Worm (Caenorhabditis elegans): ENCODE measurements around the gene clec-122.
"Not testable (repeated sequence)": the region's sequence is repeated elsewhere in the genome, so short reads cannot be mapped to it uniquely, and the experiment has no call there.

Gene clec-122

DNA sequence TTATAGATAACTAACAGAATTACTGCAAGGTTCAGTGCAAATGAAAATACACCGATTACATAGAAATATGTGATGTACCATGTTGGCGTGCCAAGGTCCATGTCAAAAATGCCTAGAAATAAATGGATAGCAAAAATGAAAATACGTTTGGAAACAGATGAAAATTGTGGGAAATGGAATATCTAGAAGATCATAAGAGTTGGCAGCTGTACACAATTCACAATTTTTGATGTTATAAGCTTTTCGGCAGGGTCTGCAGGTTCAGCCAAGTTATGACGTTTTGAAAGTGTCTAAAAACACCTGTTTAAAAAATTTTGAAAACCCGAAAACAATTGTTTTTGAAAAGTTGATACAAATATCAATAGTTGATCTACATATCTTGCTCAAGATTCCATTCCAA, 38.7 kb downstream of the clec-122 start, which contains the start of gene sri-43:
sri-43 (minus strand) TSS at position 101 of the 400 bp plus-strand sequence.
- not testable (repeated sequence) for TF ChIP-seq ZK546.5, jun-1, R02D3.7 (tag; optimal IDR thresholded peaks at IDR 0.05)

DNA sequence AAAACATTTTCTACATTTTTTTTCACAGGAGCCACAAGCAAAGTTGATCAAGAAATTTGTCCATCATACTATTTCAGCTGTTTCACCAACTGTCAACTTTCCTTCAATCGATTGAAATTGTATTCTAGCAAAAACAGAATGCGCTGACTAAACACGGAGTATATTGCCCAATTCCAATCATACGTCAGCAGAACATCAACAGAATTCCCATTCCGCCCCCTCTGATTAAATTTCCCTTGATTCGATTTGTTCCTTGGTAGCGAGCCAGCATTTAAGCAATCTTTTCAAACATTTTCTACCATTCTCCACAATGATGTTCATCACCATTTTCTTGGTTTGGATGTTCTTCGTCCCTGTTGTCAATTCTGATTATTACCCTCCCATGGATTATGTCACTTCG, 40.0 kb downstream of the clec-122 start, which contains the start of gene T10D4.15:
T10D4.15 (plus strand) TSS at position 301 of the 400 bp plus-strand sequence.
- TF ChIP-seq unc-62 (GFP tag; optimal IDR thresholded peaks at IDR 0.05) (no peak), nhr-23 (tag; optimal IDR thresholded peaks at IDR 0.05) (no peak), pha-4 (tag; optimal IDR thresholded peaks at IDR 0.05) (no peak), ceh-28 (tag; optimal IDR thresholded peaks at IDR 0.05) (no peak), fkh-2 (tag; optimal IDR thresholded peaks at IDR 0.05) (no peak), egl-5 (tag; optimal IDR thresholded peaks at IDR 0.05) (no peak), sea-2 (GFP tag; optimal IDR thresholded peaks at IDR 0.05) (no peak), fos-1 (tag; optimal IDR thresholded peaks at IDR 0.05) (no peak), R02D3.7 (tag; optimal IDR thresholded peaks at IDR 0.05) (no peak)

DNA sequence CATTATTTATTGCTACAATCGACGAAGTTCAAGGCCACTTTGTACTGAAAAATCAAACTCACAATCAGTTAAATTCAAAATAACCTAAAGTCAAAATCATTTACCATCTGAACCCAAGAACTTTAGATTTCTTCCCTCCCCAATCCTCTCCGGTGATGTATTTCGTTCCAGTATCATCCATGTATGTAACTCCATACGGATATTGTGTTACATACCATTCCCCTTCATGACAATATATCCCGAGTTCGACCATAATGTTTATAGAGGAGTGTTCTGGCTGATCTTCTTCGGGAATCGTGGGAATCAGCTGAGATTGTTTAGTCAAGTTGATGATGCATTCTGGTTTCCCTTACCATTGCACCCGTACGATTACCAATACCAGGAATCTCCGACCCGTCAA, 42.5 kb downstream of the clec-122 start:
- TF ChIP-seq lin-39 (tag; optimal IDR thresholded peaks at IDR 0.05) (no peak), ZK546.5 (tag; optimal IDR thresholded peaks at IDR 0.05) (no peak), fkh-10 (GFP tag; optimal IDR thresholded peaks at IDR 0.05) (no peak), ceh-9 (tag; optimal IDR thresholded peaks at IDR 0.05) (no peak), mml-1 (tag; optimal IDR thresholded peaks at IDR 0.05) (no peak), hmg-11 (tag; optimal IDR thresholded peaks at IDR 0.05) (no peak), eor-1 (tag; optimal IDR thresholded peaks at IDR 0.05) (no peak), lin-15B (tag; optimal IDR thresholded peaks at IDR 0.05) (no peak), nfya-1 (tag; optimal IDR thresholded peaks at IDR 0.05; ENCODE audit: insufficient read depth) (no peak), fos-1 (tag; optimal IDR thresholded peaks at IDR 0.05) (no peak), ceh-16 (tag; optimal IDR thresholded peaks at IDR 0.05) (no peak), ztf-4 (tag; optimal IDR thresholded peaks at IDR 0.05) (no peak), daf-12 (tag; optimal IDR thresholded peaks at IDR 0.05) (no peak), nhr-11 (tag; optimal IDR thresholded peaks at IDR 0.05) (no peak), elt-1 (tag; optimal IDR thresholded peaks at IDR 0.05) (no peak)

DNA sequence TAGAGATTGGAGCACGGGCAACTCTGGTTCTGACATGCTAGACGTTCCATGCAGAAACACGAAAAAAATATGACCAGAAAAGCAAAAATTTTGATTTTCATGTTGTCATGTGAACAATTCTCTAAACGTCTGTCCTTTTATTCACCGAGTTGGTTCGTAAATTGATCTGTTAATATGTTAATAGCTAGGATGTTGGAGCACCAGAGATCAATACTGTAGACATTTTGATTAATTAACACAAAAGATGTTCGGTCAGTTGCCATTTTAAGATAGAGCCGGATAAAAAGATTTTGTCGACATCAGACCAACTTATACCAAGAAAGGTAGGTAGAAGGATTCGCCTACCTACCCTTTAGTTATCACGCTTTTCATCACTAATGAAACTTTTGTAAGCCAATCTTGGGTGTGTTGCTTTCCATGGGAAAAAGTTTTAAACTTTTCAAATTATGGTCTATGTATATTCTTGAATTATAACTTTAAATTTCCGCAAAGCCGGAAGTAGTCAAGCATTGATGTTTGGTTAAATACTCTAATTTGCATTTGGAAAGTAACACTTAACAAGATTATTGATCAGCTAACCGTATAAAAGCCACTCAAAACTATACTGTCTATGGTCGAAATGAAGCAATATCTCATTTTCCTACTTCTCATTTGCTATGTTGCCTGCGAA, 43.8 kb downstream of the clec-122 start, which contains the start of the genes T10D4.11 and T10D4.1:
T10D4.11 (minus strand) TSS at position 101 of the 670 bp plus-strand sequence.
T10D4.1 (plus strand) TSS at position 620 of the 670 bp plus-strand sequence.
- no peak for TF ChIP-seq lin-15B (tag; optimal IDR thresholded peaks at IDR 0.05)
- no peak for TF ChIP-seq aly-2 (tag; optimal IDR thresholded peaks at IDR 0.05)
- TF ChIP-seq snpc-4 (tag; optimal IDR thresholded peaks at IDR 0.05) = no peak
- TF ChIP-seq fkh-2 (tag; optimal IDR thresholded peaks at IDR 0.05) = no peak
- TF ChIP-seq ztf-11 (tag; optimal IDR thresholded peaks at IDR 0.05) = no peak
- no peak for TF ChIP-seq ztf-4 (tag; optimal IDR thresholded peaks at IDR 0.05)
- TF ChIP-seq nhr-77 (tag; optimal IDR thresholded peaks at IDR 0.05) = no peak
- no peak for TF ChIP-seq tbx-2 (tag; optimal IDR thresholded peaks at IDR 0.05)
- TF ChIP-seq ceh-9 (tag; optimal IDR thresholded peaks at IDR 0.05) = no peak
- no peak for TF ChIP-seq lin-39 (tag; optimal IDR thresholded peaks at IDR 0.05)
- TF ChIP-seq lsy-12 (tag; optimal IDR thresholded peaks at IDR 0.05) = no peak
- TF ChIP-seq zag-1 (tag; optimal IDR thresholded peaks at IDR 0.05) = no peak
- TF ChIP-seq skn-1 (tag; optimal IDR thresholded peaks at IDR 0.05) = no peak
- TF ChIP-seq nhr-12 (tag; optimal IDR thresholded peaks at IDR 0.05) = no peak

DNA sequence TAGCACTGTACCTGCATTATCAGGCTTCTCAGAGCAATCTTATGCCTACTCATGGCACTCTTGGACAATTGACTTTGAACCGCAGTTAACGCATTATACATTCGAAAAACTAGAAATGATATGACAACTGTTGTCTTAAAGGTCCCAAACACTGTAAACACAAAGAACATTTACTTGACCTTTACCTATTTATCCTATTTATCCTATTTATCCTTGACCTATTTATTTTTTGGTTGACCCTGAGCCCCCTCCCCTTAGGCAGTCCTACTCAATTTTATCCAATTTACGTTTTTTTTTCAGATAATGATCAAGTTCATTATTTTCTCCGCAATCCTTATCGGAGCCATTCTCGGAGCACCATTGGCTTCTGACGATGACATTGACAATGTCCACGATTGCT, 45.8 kb downstream of the clec-122 start, which contains the start of the genes T10D4.14 and T10D4.19:
T10D4.14 (minus strand) TSS at position 101 of the 400 bp plus-strand sequence.
T10D4.19 (plus strand) TSS at position 304 of the 400 bp plus-strand sequence.
- TF ChIP-seq egl-27 (tag; optimal IDR thresholded peaks at IDR 0.05) (no peak), nhr-23 (tag; optimal IDR thresholded peaks at IDR 0.05) (no peak)
